Worm (Caenorhabditis elegans): ENCODE data around the gene syg-2.

syg-2 gene

DNA sequence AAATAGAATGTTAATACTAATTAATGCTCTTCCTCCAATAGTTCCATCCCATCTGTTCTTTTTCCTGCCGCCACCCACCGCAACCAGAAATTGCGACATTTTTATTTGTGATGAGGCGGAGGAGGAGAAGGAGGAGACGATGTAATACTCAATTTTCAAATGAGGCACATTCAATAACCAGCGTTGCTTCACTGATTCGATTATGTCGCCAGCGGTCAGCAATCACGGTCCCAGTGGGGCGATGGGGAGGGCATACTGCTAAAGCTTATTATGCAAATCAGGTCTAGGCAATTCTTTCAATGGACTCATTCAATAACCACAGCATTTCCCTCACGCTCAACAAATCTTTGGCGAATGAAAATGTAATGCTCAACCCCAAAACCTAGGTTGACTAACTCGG, 5.5 kb upstream of the syg-2 start:
- TF ChIP-seq ceh-8 (GFP tag; optimal IDR thresholded peaks at IDR 0.05) (peak; percentile 74), mep-1 (tag; optimal IDR thresholded peaks at IDR 0.05) (no peak), ceh-63 (GFP tag; optimal IDR thresholded peaks at IDR 0.05) (no peak), pax-3 (tag; optimal IDR thresholded peaks at IDR 0.05) (no peak), mef-2 (tag; optimal IDR thresholded peaks at IDR 0.05) (no peak), elt-3 (tag; optimal IDR thresholded peaks at IDR 0.05) (no peak), ztf-4 (tag; optimal IDR thresholded peaks at IDR 0.05) (no peak), tbx-2 (tag; optimal IDR thresholded peaks at IDR 0.05) (no peak), lin-14 (GFP tag; optimal IDR thresholded peaks at IDR 0.05) (peak; percentile 69), efl-1 (optimal IDR thresholded peaks at IDR 0.05) (no peak), efl-1 (GFP tag; optimal IDR thresholded peaks at IDR 0.05 in 1 of 2) (no peak), dpl-1 (GFP tag; optimal IDR thresholded peaks at IDR 0.05) (no peak), swsn-7 (tag; optimal IDR thresholded peaks at IDR 0.05) (no peak), nhr-19 (GFP tag; conservative IDR thresholded peaks at IDR 0.05) (no peak), nhr-20 (tag; optimal IDR thresholded peaks at IDR 0.05) (no peak), ets-5 (GFP tag; IDR thresholded peaks at IDR 0.05) (no peak), dsc-1 (tag; optimal IDR thresholded peaks at IDR 0.05) (peak; percentile 36), rnt-1 (tag; optimal IDR thresholded peaks at IDR 0.05) (no peak), lin-15B (tag; optimal IDR thresholded peaks at IDR 0.05) (no peak), skn-1 (tag; optimal IDR thresholded peaks at IDR 0.05) (no peak), grh-1 (GFP tag; IDR thresholded peaks at IDR 0.05) (no peak), egl-27 (tag; optimal IDR thresholded peaks at IDR 0.05) (no peak), nhr-76 (tag; optimal IDR thresholded peaks at IDR 0.05) (no peak), ceh-88 (GFP tag; IDR thresholded peaks at IDR 0.05) (no peak), ces-1 (GFP tag; optimal IDR thresholded peaks at IDR 0.05) (peak; percentile 46), snu-23 (GFP tag; optimal IDR thresholded peaks at IDR 0.05) (no peak), lin-35 (GFP tag; optimal IDR thresholded peaks at IDR 0.05) (no peak), ama-1 (optimal IDR thresholded peaks at IDR 0.05) (no peak)

DNA sequence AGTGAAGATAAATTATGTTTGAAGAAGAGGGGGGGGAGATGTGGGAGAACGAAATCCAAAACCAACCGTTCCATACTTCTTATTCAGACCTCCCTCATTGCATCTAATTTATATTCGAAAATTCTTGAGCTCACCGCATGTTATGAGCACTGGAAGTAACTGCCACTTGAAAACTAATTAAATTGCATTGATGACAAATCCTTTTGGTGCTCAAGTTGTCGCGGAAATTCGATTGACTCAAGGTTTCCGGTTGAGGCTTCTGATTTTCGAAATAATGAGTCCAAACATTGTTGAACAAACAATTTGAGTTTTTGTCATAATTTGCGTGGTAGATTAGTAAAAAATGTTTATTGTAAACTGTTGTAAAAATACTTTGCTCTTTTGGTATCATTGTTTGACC, 2.7 kb upstream of the syg-2 start:
- no peak for TF ChIP-seq C16A3.4 (tag; optimal IDR thresholded peaks at IDR 0.05)
- TF ChIP-seq ztf-4 (tag; optimal IDR thresholded peaks at IDR 0.05) = no peak
- no peak for TF ChIP-seq mab-9 (GFP tag; IDR thresholded peaks at IDR 0.05)
- no peak for TF ChIP-seq hpl-2 (GFP tag; optimal IDR thresholded peaks at IDR 0.05)
- TF ChIP-seq ceh-90 (tag; optimal IDR thresholded peaks at IDR 0.05) = no peak
- TF ChIP-seq sox-4 (tag; optimal IDR thresholded peaks at IDR 0.05) = no peak
- TF ChIP-seq nhr-84 (tag; optimal IDR thresholded peaks at IDR 0.05) = no peak
- TF ChIP-seq ceh-82 (tag; optimal IDR thresholded peaks at IDR 0.05) = no peak

DNA sequence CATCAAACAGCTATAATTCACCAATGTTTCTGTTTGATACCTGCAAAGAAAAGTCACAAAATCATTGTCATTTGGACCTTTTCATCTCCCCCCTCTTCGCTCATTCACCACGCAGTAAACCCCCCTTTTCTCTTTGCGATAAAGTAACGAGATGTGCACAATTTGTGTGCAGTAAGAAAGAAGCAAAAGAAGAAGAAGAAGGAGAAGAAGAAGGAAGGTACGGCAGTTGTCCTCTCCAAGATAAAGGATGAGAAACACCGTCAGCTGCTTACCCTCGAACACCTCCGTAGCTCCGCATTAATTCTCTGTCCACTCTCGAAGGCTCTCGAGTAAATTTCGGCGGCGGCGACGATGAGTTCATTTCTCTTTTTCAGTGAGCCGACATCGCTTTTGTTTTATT, 1.3 kb upstream of the syg-2 start:
- TF ChIP-seq mdl-1 (tag; optimal IDR thresholded peaks at IDR 0.05) (peak in 1 of 2 experiments; percentile 2), unc-30 (tag; optimal IDR thresholded peaks at IDR 0.05) (no peak), nhr-19 (GFP tag; conservative IDR thresholded peaks at IDR 0.05) (peak; percentile 18; the same call in 1 of the 2 replicates), grh-1 (GFP tag; IDR thresholded peaks at IDR 0.05) (no peak), rnt-1 (tag; optimal IDR thresholded peaks at IDR 0.05) (peak; percentile 68), lin-14 (GFP tag; optimal IDR thresholded peaks at IDR 0.05) (peak; percentile 75), nhr-71 (tag; optimal IDR thresholded peaks at IDR 0.05) (peak; percentile 52), snu-23 (GFP tag; optimal IDR thresholded peaks at IDR 0.05) (peak; percentile 28)

DNA sequence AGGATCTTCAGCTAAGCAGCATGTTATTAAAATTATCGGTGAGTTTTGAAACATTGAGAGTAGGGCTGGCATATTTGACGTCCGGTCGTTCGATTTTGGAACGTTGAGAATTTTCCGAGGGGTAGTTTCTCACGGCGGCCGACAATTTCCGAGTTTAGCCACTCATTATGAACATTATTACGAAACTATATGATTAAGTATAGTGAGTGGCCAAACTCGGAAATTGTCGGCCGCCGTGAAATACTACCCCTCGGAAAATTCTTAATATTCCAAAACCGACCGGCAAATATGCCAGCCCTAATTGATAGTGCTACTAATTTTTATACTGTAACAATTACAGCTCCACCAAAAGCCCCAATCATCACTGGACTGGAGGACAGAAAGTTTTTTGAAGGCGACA, 2.7 kb downstream of the syg-2 start:
- no peak for TF ChIP-seq efl-3 (GFP tag; optimal IDR thresholded peaks at IDR 0.05)
- no peak for TF ChIP-seq zip-4 (GFP tag; optimal IDR thresholded peaks at IDR 0.05)
- no peak for TF ChIP-seq vab-15 (tag; optimal IDR thresholded peaks at IDR 0.05)

Data from whole organism, L1 larva.